Fruit fly (Drosophila melanogaster): ENCODE data around the gene MME1.

Gene MME1

DNA sequence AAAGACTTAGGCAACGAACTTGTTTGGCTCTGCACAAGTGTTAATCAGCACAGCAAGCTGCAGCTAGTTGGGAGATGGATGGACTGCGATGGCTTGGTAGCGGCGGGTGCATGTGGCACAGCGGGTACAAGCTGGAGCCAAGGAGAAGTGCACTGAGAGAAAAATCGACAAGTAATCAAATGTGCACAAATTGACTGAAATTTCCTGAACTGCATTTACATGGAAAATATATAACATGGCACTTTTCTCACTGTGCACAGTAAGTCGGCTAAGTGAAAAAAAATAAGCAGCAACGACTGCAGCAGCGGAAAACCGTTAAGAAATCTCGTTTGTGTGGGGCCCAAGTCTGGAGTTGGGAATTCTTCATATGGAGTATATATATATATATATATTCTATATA lies 36.2 kb upstream of the MME1 start (continued):
- TF ChIP-seq zfh1 (GFP tag; IDR thresholded peaks at IDR 0.05) (0 out of 3 replicates have a peak, but pooled peaks have one; percentile 33), lov (optimal IDR thresholded peaks at IDR 0.05) (no peak), lov (GFP tag; IDR thresholded peaks at IDR 0.05) (0 out of 3 replicates have a peak, but pooled peaks have one; percentile 20), Eip74EF (GFP tag; optimal IDR thresholded peaks at IDR 0.05) (no peak)

dm6 chr2L:6998736-6999135 lies 28.6 kb upstream of the MME1 start:
- TF ChIP-seq abd-A (tag; optimal IDR thresholded peaks at IDR 0.05), result peak; percentile 15
- TF ChIP-seq chinmo (GFP tag; IDR thresholded peaks at IDR 0.05; ENCODE audit: partially characterized antibody), result 0 out of 4 replicates have a peak, but pooled peaks have one; percentile 50
- TF ChIP-seq ind (GFP tag; optimal IDR thresholded peaks at IDR 0.05), result no peak
- peak; percentile 94 for TF ChIP-seq sd (tag; optimal IDR thresholded peaks at IDR 0.05)
- no peak for TF ChIP-seq Poxn (GFP tag; IDR thresholded peaks at IDR 0.05)

dm6 chr2L:7004304-7004703 lies 23.0 kb upstream of the MME1 start:
- no peak for TF ChIP-seq CG7271 (tag; optimal IDR thresholded peaks at IDR 0.05)
- no peak for TF ChIP-seq CG1832 (GFP tag; optimal IDR thresholded peaks at IDR 0.05)
- peak; percentile 20 for TF ChIP-seq sqz (GFP tag; optimal IDR thresholded peaks at IDR 0.05)
- no peak for TF ChIP-seq CG12071 (GFP tag; optimal IDR thresholded peaks at IDR 0.05)
- no peak for TF ChIP-seq hth (optimal IDR thresholded peaks at IDR 0.05)
- no peak for TF ChIP-seq CG7556 (GFP tag; optimal IDR thresholded peaks at IDR 0.05)
- no peak for TF ChIP-seq nau (GFP tag; optimal IDR thresholded peaks at IDR 0.05)
- no peak for TF ChIP-seq Atf6 (GFP tag; IDR thresholded peaks at IDR 0.05)
- TF ChIP-seq CG12104 (GFP tag; optimal IDR thresholded peaks at IDR 0.05), result no peak
- TF ChIP-seq slbo (GFP tag; IDR thresholded peaks at IDR 0.05), result no peak
- TF ChIP-seq CG3163 (GFP tag; optimal IDR thresholded peaks at IDR 0.05), result no peak
- TF ChIP-seq zen (tag; optimal IDR thresholded peaks at IDR 0.05), result no peak
- no peak for TF ChIP-seq CG3281 (GFP tag; optimal IDR thresholded peaks at IDR 0.05)
- TF ChIP-seq gem (tag; optimal IDR thresholded peaks at IDR 0.05), result no peak
- TF ChIP-seq insv (GFP tag; optimal IDR thresholded peaks at IDR 0.05), result no peak
- TF ChIP-seq eyg (GFP tag; optimal IDR thresholded peaks at IDR 0.05), result no peak
- TF ChIP-seq pita (GFP tag; optimal IDR thresholded peaks at IDR 0.05), result no peak
- no peak for TF ChIP-seq Neu2 (GFP tag; optimal IDR thresholded peaks at IDR 0.05; ENCODE audit: borderline replicate concordance)
- TF ChIP-seq mld (GFP tag; IDR thresholded peaks at IDR 0.05; ENCODE audit: partially characterized antibody), result no peak
- TF ChIP-seq bigmax (GFP tag; optimal IDR thresholded peaks at IDR 0.05), result no peak
- TF ChIP-seq Ssrp (tag; optimal IDR thresholded peaks at IDR 0.05), result no peak
- 0 out of 4 replicates have a peak, but pooled peaks have one; percentile 60 for TF ChIP-seq chinmo (GFP tag; IDR thresholded peaks at IDR 0.05; ENCODE audit: partially characterized antibody)
- TF ChIP-seq trh (GFP tag; optimal IDR thresholded peaks at IDR 0.05), result no peak
- no peak for TF ChIP-seq CG14667 (GFP tag; IDR thresholded peaks at IDR 0.05)
- peak; percentile 80 for TF ChIP-seq Blimp-1 (GFP tag; optimal IDR thresholded peaks at IDR 0.05)
- TF ChIP-seq CG11456 (GFP tag; IDR thresholded peaks at IDR 0.05), result no peak
- TF ChIP-seq crc (GFP tag; optimal IDR thresholded peaks at IDR 0.05), result no peak
- no peak for TF ChIP-seq Meics (GFP tag; optimal IDR thresholded peaks at IDR 0.05)
- no peak for TF ChIP-seq Sry-β (GFP tag; optimal IDR thresholded peaks at IDR 0.05)
- TF ChIP-seq abd-A (tag; optimal IDR thresholded peaks at IDR 0.05), result peak; percentile 48
- TF ChIP-seq Hmx (GFP tag; optimal IDR thresholded peaks at IDR 0.05), result no peak
- no peak for TF ChIP-seq Awh (GFP tag; IDR thresholded peaks at IDR 0.05)
- TF ChIP-seq NC2α (GFP tag; optimal IDR thresholded peaks at IDR 0.05), result no peak
- TF ChIP-seq CG12769 (tag; optimal IDR thresholded peaks at IDR 0.05), result peak; percentile 54
- TF ChIP-seq Lim3 (GFP tag; IDR thresholded peaks at IDR 0.05), result no peak
- no peak for TF ChIP-seq tgo (GFP tag; IDR thresholded peaks at IDR 0.05)
- peak; percentile 20 for TF ChIP-seq Nf-YB (GFP tag; optimal IDR thresholded peaks at IDR 0.05)
- no peak for TF ChIP-seq emc (GFP tag; optimal IDR thresholded peaks at IDR 0.05)
- TF ChIP-seq sd (tag; optimal IDR thresholded peaks at IDR 0.05), result peak; percentile 56
- no peak for TF ChIP-seq CG34224 (GFP tag; IDR thresholded peaks at IDR 0.05; ENCODE audit: partially characterized antibody)
- no peak for TF ChIP-seq fd3F (GFP tag; optimal IDR thresholded peaks at IDR 0.05)
